Worm (Caenorhabditis elegans): ENCODE data around the gene phyh-1.

- TF ChIP-seq aly-2 (tag; optimal IDR thresholded peaks at IDR 0.05) (no peak), mep-1 (tag; optimal IDR thresholded peaks at IDR 0.05) (no peak), hlh-17 (GFP tag; optimal IDR thresholded peaks at IDR 0.05; ENCODE audit: borderline replicate concordance) (no peak), dpl-1 (GFP tag; optimal IDR thresholded peaks at IDR 0.05) (no peak), nhr-11 (tag; optimal IDR thresholded peaks at IDR 0.05) (no peak)
Measured at ce11 chrIV:17255001-17255400, 4.2 kb downstream of the phyh-1 start, which contains the start of gene gtf-2E1.

Data from whole organism, L1 larva.